Fruit fly (Drosophila melanogaster): ENCODE results near the gene Tmf.

Tmf gene

DNA sequence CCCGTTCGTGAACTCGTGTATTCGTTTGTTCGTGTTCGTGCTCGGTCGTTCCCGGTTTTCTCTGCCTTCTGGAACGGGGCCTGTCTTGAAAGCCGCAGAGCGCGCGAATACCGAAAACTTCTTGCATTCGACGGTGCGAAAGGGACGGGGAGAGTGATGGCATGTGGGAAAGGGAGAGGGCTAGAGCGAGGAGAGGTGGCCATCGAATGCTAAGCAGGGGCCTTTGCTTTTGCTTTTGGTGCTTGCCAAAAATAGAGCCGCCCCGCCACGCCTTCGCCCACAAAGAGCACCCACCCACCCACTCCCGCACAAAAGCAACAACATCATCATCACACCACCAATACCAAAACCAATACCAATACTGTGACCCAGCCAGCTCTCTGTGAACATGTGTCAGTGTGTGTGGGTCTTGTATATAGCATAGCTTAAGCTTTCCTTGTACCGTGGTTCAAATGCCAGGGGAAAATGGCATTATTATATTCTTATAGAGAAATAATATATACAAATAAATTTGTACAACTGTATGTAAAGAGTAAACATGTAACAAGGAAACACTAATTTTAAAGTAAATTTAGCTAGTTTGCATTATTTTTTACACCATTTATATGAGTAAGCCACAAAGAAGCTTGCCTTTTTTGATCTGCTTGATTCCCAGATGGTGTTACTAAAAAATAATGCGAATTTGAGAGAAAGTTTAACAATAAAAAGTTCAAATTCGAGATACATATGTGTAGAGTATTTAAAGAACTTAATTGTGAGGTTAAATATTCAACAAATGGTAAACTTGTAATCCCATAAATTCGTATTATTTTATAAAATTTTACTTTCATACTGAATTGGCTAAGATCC, 23.3 kb downstream of the Tmf start, which contains the start of gene CG14434 (continued):
- TF ChIP-seq Max (GFP tag; optimal IDR thresholded peaks at IDR 0.05) = peak; percentile 76
- no peak for TF ChIP-seq CG11247 (GFP tag; IDR thresholded peaks at IDR 0.05)
- TF ChIP-seq dimm (GFP tag; IDR thresholded peaks at IDR 0.05) = no peak
- no peak for TF ChIP-seq NC2α (GFP tag; optimal IDR thresholded peaks at IDR 0.05)
- peak; percentile 50 for TF ChIP-seq trh (GFP tag; optimal IDR thresholded peaks at IDR 0.05)
- peak in 1 of 2 experiments; percentile 47 for TF ChIP-seq Hr78 (GFP tag; optimal IDR thresholded peaks at IDR 0.05)
- peak; percentile 64 to 76 for TF ChIP-seq dpn (GFP tag; optimal IDR thresholded peaks at IDR 0.05)
- no peak for TF ChIP-seq ERR (GFP tag; optimal IDR thresholded peaks at IDR 0.05)
- peak; percentile 47 for TF ChIP-seq nau (GFP tag; optimal IDR thresholded peaks at IDR 0.05)
- TF ChIP-seq disco-r (GFP tag; optimal IDR thresholded peaks at IDR 0.05) = peak; percentile 44
- no peak for TF ChIP-seq CG16779 (GFP tag; IDR thresholded peaks at IDR 0.05)
- 0 out of 2 replicates have a peak, but pooled peaks have one; percentile 40 for TF ChIP-seq CG32532 (GFP tag; IDR thresholded peaks at IDR 0.05)
- TF ChIP-seq Fer1 (GFP tag; optimal IDR thresholded peaks at IDR 0.05) = peak; percentile 60
- TF ChIP-seq al (GFP tag; IDR thresholded peaks at IDR 0.05) = 0 out of 2 replicates have a peak, but pooled peaks have one; percentile 24
- TF ChIP-seq HLHmδ (GFP tag; optimal IDR thresholded peaks at IDR 0.05) = no peak
- no peak for TF ChIP-seq vnd (GFP tag; IDR thresholded peaks at IDR 0.05; ENCODE audit: partially characterized antibody)
- no peak for TF ChIP-seq sima (GFP tag; optimal IDR thresholded peaks at IDR 0.05)
- TF ChIP-seq Lim3 (GFP tag; IDR thresholded peaks at IDR 0.05) = no peak
- TF ChIP-seq CG7987 (GFP tag; optimal IDR thresholded peaks at IDR 0.05) = no peak
- TF ChIP-seq CG8359 (GFP tag; optimal IDR thresholded peaks at IDR 0.05; ENCODE audit: borderline replicate concordance) = peak; percentile 26
- no peak for TF ChIP-seq pzg (GFP tag; optimal IDR thresholded peaks at IDR 0.05)
- peak; percentile 72 for TF ChIP-seq CG6689 (GFP tag; IDR thresholded peaks at IDR 0.05)
- TF ChIP-seq Atf6 (GFP tag; IDR thresholded peaks at IDR 0.05) = no peak
- peak; percentile 81 for TF ChIP-seq CG2712 (tag; optimal IDR thresholded peaks at IDR 0.05)
- peak; percentile 55 for TF ChIP-seq CG6254 (GFP tag; optimal IDR thresholded peaks at IDR 0.05)
- TF ChIP-seq CG1647 (GFP tag; optimal IDR thresholded peaks at IDR 0.05) = no peak
- peak; percentile 17 for TF ChIP-seq scrt (GFP tag; optimal IDR thresholded peaks at IDR 0.05)
- TF ChIP-seq Dfd (GFP tag; optimal IDR thresholded peaks at IDR 0.05) = no peak
- TF ChIP-seq CG10366 (GFP tag; IDR thresholded peaks at IDR 0.05) = peak; percentile 24
- TF ChIP-seq Blimp-1 (GFP tag; optimal IDR thresholded peaks at IDR 0.05) = peak; percentile 68
- TF ChIP-seq croc (GFP tag; conservative IDR thresholded peaks at IDR 0.05) = no peak; the same call in 2 of the 3 replicates
- TF ChIP-seq Trl (optimal IDR thresholded peaks at IDR 0.05) = no peak
- TF ChIP-seq Trl (GFP tag; optimal IDR thresholded peaks at IDR 0.05) = peak; percentile 40
- peak; percentile 24; the same call in 1 of the 2 replicates for TF ChIP-seq Bgb (GFP tag; IDR thresholded peaks at IDR 0.05; ENCODE audit: partially characterized antibody)
- TF ChIP-seq CG12219 (GFP tag; optimal IDR thresholded peaks at IDR 0.05) = peak; percentile 23
- TF ChIP-seq CG31441 (GFP tag; IDR thresholded peaks at IDR 0.05) = peak; percentile 86
- TF ChIP-seq CG7357 (GFP tag; IDR thresholded peaks at IDR 0.05) = peak; percentile 53; the same call in 2 of the 3 replicates
- no peak for TF ChIP-seq gcm2 (GFP tag; optimal IDR thresholded peaks at IDR 0.05)
- no peak for TF ChIP-seq mld (GFP tag; IDR thresholded peaks at IDR 0.05; ENCODE audit: partially characterized antibody)
- TF ChIP-seq CG31388 (GFP tag; optimal IDR thresholded peaks at IDR 0.05) = no peak
- peak; percentile 81 for TF ChIP-seq Sox102F (GFP tag; optimal IDR thresholded peaks at IDR 0.05)
- TF ChIP-seq ems (GFP tag; optimal IDR thresholded peaks at IDR 0.05) = peak; percentile 47
- TF ChIP-seq CG11093 (GFP tag; IDR thresholded peaks at IDR 0.05) = no peak; the same call in 2 of the 3 replicates
- 0 out of 2 replicates have a peak, but pooled peaks have one; percentile 24 for TF ChIP-seq Nf-YA (GFP tag; IDR thresholded peaks at IDR 0.05)
- TF ChIP-seq kni (GFP tag; optimal IDR thresholded peaks at IDR 0.05) = no peak
- peak; percentile 16; the same call in 2 of the 3 replicates for TF ChIP-seq ase (GFP tag; IDR thresholded peaks at IDR 0.05)
- TF ChIP-seq CG11456 (GFP tag; IDR thresholded peaks at IDR 0.05) = no peak; the same call in 2 of the 3 replicates
- peak; percentile 30 for TF ChIP-seq jing (GFP tag; optimal IDR thresholded peaks at IDR 0.05)
- TF ChIP-seq run (tag; optimal IDR thresholded peaks at IDR 0.05) = peak; percentile 28

Measured in whole organism, embryonic.